Worm (Caenorhabditis elegans) whole organism, L1 larva: ENCODE data around the gene T26E4.2.
"Not testable (repeated sequence)": the region's sequence is repeated elsewhere in the genome, so short reads cannot be mapped to it uniquely, and the experiment has no call there.

Experiments used
- C16A3.4 ChIP-seq: fragments of 150-350 bp; optimal IDR thresholded peaks from 2 replicates; lab custom pipeline; 2014; ENCODE audit warnings: missing biosample characterization, missing genetic modification characterization
- C34B4.2 ChIP-seq: sonication (generic microtip); optimal IDR thresholded peaks from 2 replicates; lab custom pipeline; 2017; ENCODE audit warnings: mild to moderate bottlenecking, missing genetic modification characterization, missing compliant biosample characterization
- F16B12.6 ChIP-seq: fragments of 150-350 bp; optimal IDR thresholded peaks from 2 replicates; lab custom pipeline; 2014; ENCODE audit warnings: missing biosample characterization, missing genetic modification characterization
- Y116A8C.19 ChIP-seq: sonication (generic microtip); optimal IDR thresholded peaks from 2 replicates; lab custom pipeline; 2016; ENCODE audit warnings: missing compliant biosample characterization, missing genetic modification characterization, borderline replicate concordance
- blmp-1 ChIP-seq: fragments of 150-350 bp; optimal IDR thresholded peaks from 2 replicates; lab custom pipeline; 2014; ENCODE audit warnings: missing biosample characterization, missing genetic modification characterization
- ceh-88 ChIP-seq: fragments of 200-800 bp; sonication (Bioruptor generic); IDR thresholded peaks from 2 replicates; pipeline ENCODE4 v1.3.6; 2022; ENCODE audit warnings: missing genetic modification characterization, missing compliant biosample characterization
- ces-1 ChIP-seq: fragments of 150-350 bp; optimal IDR thresholded peaks from 2 replicates; lab custom pipeline; 2014; ENCODE audit warnings: missing biosample characterization, missing genetic modification reagents, missing genetic modification characterization
- efl-1 ChIP-seq, 4 experiments: fragments of 150-350 bp; optimal IDR thresholded peaks in 3 of 4; peaks in 1 of 4; 1 replicate in 1 of 4; 2 replicates in 3 of 4; lab custom pipeline; 2014; ENCODE audit warnings: missing biosample characterization in 2 of 4, missing genetic modification characterization in 2 of 4, missing genetic modification reagents in 2 of 4
- elt-3 ChIP-seq, 6 experiments: fragments of 150-350 bp in 1 of 6; sonication (generic microtip); optimal IDR thresholded peaks; 2 replicates each; lab custom pipeline; 2017 to 2018; ENCODE audit warnings: missing biosample characterization in 6 of 6, missing genetic modification characterization in 6 of 6, inconsistent platforms in 1 of 6
- fos-1 ChIP-seq: fragments of 150-350 bp; optimal IDR thresholded peaks from 2 replicates; lab custom pipeline; 2014; ENCODE audit warnings: missing biosample characterization, missing genetic modification characterization
- grh-1 ChIP-seq: fragments of 200-800 bp; sonication (Bioruptor generic); IDR thresholded peaks from 2 replicates; pipeline ENCODE4 v1.3.6; 2022; ENCODE audit warnings: missing genetic modification reagents, missing genetic modification characterization, missing compliant biosample characterization
- hlh-4 ChIP-seq: sonication (generic microtip); optimal IDR thresholded peaks from 2 replicates; lab custom pipeline; 2016; ENCODE audit warnings: mild to moderate bottlenecking, missing genetic modification characterization, missing compliant biosample characterization
- hpl-2 ChIP-seq: fragments of 150-350 bp; optimal IDR thresholded peaks from 2 replicates; lab custom pipeline; 2014; ENCODE audit warnings: missing biosample characterization, missing genetic modification reagents, missing genetic modification characterization
- lin-15B ChIP-seq: fragments of 150-350 bp; sonication (generic microtip); optimal IDR thresholded peaks from 3 replicates; lab custom pipeline; 2014; ENCODE audit warnings: missing biosample characterization, missing genetic modification characterization
- lin-35 ChIP-seq, 2 experiments: fragments of 150-350 bp; optimal IDR thresholded peaks; 2 replicates each; lab custom pipeline; 2014; ENCODE audit warnings: missing biosample characterization in 2 of 2, missing genetic modification characterization in 2 of 2, missing genetic modification reagents in 2 of 2
- nhr-11 ChIP-seq: fragments of 150-350 bp; optimal IDR thresholded peaks from 2 replicates; lab custom pipeline; 2014; ENCODE audit warnings: missing biosample characterization, missing genetic modification characterization
- nhr-19 ChIP-seq: fragments of 200-800 bp; sonication (Bioruptor generic); conservative IDR thresholded peaks from 2 replicates; pipeline ENCODE4 v1.3.6; 2022; ENCODE audit warnings: missing genetic modification characterization, missing compliant biosample characterization
- nhr-20 ChIP-seq: sonication (generic microtip); optimal IDR thresholded peaks from 2 replicates; lab custom pipeline; 2016; ENCODE audit warnings: mild to moderate bottlenecking, missing genetic modification characterization, missing compliant biosample characterization
- nhr-84 ChIP-seq: sonication (generic microtip); optimal IDR thresholded peaks from 2 replicates; lab custom pipeline; 2017; ENCODE audit warnings: missing biosample characterization, missing genetic modification characterization
- nhr-85 ChIP-seq: sonication (generic microtip); peaks from one replicate; lab custom pipeline; 2016; ENCODE audit warnings: missing genetic modification characterization, inconsistent platforms, missing compliant biosample characterization
- nhr-90 ChIP-seq: sonication (generic microtip); optimal IDR thresholded peaks from 2 replicates; lab custom pipeline; 2016; ENCODE audit warnings: mild to moderate bottlenecking, missing genetic modification characterization, missing compliant biosample characterization; ENCODE audit not compliant: poor library complexity
- skn-1 ChIP-seq: fragments of 150-350 bp; optimal IDR thresholded peaks from 2 replicates; lab custom pipeline; 2014; ENCODE audit warnings: missing biosample characterization, missing genetic modification characterization
- snu-23 ChIP-seq: sonication (generic microtip); optimal IDR thresholded peaks from 2 replicates; lab custom pipeline; 2016; ENCODE audit warnings: missing genetic modification characterization, missing compliant biosample characterization
- sptf-1 ChIP-seq: fragments of 150-350 bp; optimal IDR thresholded peaks from 2 replicates; lab custom pipeline; 2014; ENCODE audit warnings: missing biosample characterization, missing genetic modification characterization
- sup-37 ChIP-seq: fragments of 200-800 bp; sonication (Bioruptor generic); optimal IDR thresholded peaks from 2 replicates; lab custom pipeline; 2018; ENCODE audit warnings: mild to moderate bottlenecking, missing genetic modification characterization, missing compliant biosample characterization
- swsn-7 ChIP-seq: sonication (generic microtip); optimal IDR thresholded peaks from 2 replicates; lab custom pipeline; 2016; ENCODE audit warnings: missing genetic modification characterization, missing compliant biosample characterization
- unc-130 ChIP-seq: fragments of 150-350 bp; optimal IDR thresholded peaks from 2 replicates; lab custom pipeline; 2017; ENCODE audit warnings: missing biosample characterization, missing genetic modification characterization, inconsistent platforms
- unc-30 ChIP-seq: sonication (generic microtip); optimal IDR thresholded peaks from 2 replicates; lab custom pipeline; 2017; ENCODE audit warnings: missing biosample characterization, missing genetic modification characterization
- unc-86 ChIP-seq: sonication (generic microtip); optimal IDR thresholded peaks from 2 replicates; lab custom pipeline; 2016; ENCODE audit warnings: missing genetic modification characterization, missing compliant biosample characterization
- unc-98 ChIP-seq: fragments of 200-800 bp; sonication (Bioruptor generic); IDR thresholded peaks from 2 replicates; pipeline ENCODE4 v1.3.6; 2022; ENCODE audit warnings: missing genetic modification characterization, missing compliant biosample characterization
- vab-15 ChIP-seq: sonication (generic microtip); optimal IDR thresholded peaks from 2 replicates; lab custom pipeline; 2017; ENCODE audit warnings: missing genotype, mild to moderate bottlenecking, missing genetic modification characterization, missing compliant biosample characterization
- zip-4 ChIP-seq: fragments of 200-800 bp; sonication (Bioruptor generic); optimal IDR thresholded peaks from 2 replicates; lab custom pipeline; 2018; ENCODE audit warnings: mild to moderate bottlenecking, missing genetic modification characterization, moderate library complexity, missing compliant biosample characterization
- ztf-11 ChIP-seq, 2 experiments: sonication (generic microtip); optimal IDR thresholded peaks; 2 replicates each; lab custom pipeline; 2016 to 2017; ENCODE audit warnings: missing genetic modification characterization in 2 of 2, missing biosample characterization in 1 of 2, missing compliant biosample characterization in 1 of 2

Gene T26E4.2

DNA sequence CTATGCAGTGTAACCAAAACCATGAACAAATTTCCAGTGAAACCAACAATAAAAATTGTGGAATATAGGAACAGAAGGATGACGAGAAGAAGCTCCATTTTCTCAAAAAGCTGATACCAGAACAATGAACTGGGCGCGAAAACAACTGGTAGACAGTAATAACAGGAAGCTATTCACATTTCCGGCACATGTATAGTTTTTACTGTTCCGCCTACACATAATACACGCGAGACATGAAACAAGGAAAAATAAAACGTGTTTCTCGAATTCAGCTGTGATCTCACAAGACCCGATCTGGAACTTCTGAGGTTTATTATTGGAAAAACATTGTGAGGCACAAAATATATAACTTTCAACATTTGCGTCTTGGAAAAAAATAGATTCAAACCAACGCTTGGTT is 28.4 kb downstream of the T26E4.2 start, which contains the start of gene srsx-36:
Gene srsx-36 (minus strand): TSS at position 101 of the 400 bp plus-strand sequence.
- TF ChIP-seq C16A3.4 (tag; lab: Kevin White, UChicago) (no peak), ces-1 (GFP tag; lab: Kevin White, UChicago) (no peak), C34B4.2 (tag; lab: Kevin White, UChicago) (no peak), sup-37 (no peak), Y116A8C.19 (tag; lab: Kevin White, UChicago) (no peak), sptf-1 (tag; lab: Kevin White, UChicago) (no peak), nhr-11 (tag; lab: Kevin White, UChicago) (no peak), snu-23 (GFP tag; lab: Kevin White, UChicago) (no peak), elt-3 (tag; optimal IDR thresholded peaks at IDR 0.05; lab: Kevin White, UChicago) (no peak), nhr-84 (tag; lab: Kevin White, UChicago) (no peak), nhr-90 (no peak), fos-1 (tag; lab: Kevin White, UChicago) (no peak), blmp-1 (tag; lab: Kevin White, UChicago) (no peak), hlh-4 (tag; lab: Kevin White, UChicago) (no peak), unc-98 (GFP tag; lab: Robert Waterston, UW) (no peak), swsn-7 (tag; lab: Kevin White, UChicago) (no peak)

DNA sequence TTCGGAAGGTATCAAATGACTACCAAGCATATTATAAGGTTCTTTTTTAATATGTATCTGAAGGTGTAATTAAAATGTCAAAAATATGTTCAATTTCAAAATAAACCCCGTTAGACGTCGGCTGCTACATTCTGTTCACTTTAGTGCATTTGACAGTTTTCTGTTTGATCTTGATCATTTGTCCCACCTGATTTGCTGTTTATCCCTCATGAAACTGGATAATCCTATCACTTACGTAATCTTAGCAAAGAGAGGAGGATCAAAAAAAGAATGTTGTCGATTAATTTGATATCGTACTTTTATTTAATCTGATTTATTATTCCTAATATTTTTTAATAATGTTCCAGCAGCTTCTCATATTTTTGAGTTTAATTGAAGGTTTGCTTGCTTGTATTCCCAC is 29.3 kb downstream of the T26E4.2 start, which contains the start of gene F54B8.1:
Gene F54B8.1 (plus strand): TSS at position 301 of the 400 bp plus-strand sequence.
- TF ChIP-seq nhr-19 (GFP tag; lab: Robert Waterston, UW) (no peak), zip-4 (GFP tag; lab: Kevin White, UChicago) (no peak), unc-130 (no peak), lin-15B (no peak), unc-86 (tag; lab: Kevin White, UChicago) (no peak), grh-1 (GFP tag; lab: Robert Waterston, UW) (no peak), vab-15 (tag; lab: Kevin White, UChicago) (no peak), ceh-88 (GFP tag; lab: Robert Waterston, UW) (no peak), F16B12.6 (tag; lab: Kevin White, UChicago) (no peak)

DNA sequence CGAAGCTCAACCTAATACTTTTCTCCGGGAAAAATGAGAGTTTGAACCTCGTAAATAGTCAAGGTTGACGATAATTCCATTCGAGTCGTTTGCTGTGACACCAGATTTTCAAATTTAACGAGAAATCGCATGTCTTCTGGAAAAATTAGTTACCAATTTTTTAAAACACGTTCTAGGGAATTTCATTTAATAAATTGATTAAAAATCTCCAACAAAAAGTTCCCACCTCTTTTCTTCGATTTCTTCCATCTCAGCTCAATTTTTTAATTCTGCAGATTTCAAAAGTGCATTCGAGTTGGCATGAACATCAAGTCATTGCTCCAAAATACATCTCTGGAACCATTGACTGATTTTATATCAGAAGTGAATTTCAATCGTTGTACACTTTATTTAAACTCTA is 30.8 kb downstream of the T26E4.2 start, which contains the start of gene nhr-282:
Gene nhr-282 (plus strand): TSS at position 301 of the 400 bp plus-strand sequence.
- not testable (repeated sequence) for TF ChIP-seq ces-1 (GFP tag; lab: Kevin White, UChicago); ceh-88 (GFP tag; lab: Robert Waterston, UW); C16A3.4 (tag; lab: Kevin White, UChicago)

DNA sequence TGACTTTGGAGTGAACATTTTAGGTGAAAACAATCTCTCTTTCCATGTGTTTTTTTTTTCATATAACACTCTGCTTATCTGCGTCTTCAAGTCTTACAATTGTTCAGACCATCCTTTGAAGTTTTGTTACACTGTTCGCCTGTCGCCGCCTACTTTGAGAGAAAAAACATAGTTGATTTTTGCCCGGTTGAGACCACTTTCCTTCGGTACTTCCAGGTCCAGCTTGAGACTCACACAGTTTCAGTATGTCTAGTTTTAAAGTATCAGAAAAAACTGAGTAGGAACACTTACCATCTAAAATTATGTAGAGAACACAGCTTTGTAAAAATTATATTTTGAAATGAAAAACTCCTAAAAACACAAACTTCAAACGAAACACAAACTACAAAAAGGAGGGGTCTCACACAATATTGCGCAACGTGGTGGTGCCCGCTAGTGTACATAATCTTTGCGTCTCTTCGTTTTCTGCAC is 34.8 kb downstream of the T26E4.2 start, which contains the start of the genes fbxa-69 and F54B8.4:
Gene fbxa-69 (minus strand): TSS at position 10 of the 471 bp plus-strand sequence.
Gene F54B8.4 (plus strand): TSS at position 421 of the 471 bp plus-strand sequence.
- TF ChIP-seq ceh-88 (GFP tag; lab: Robert Waterston, UW) (no peak), efl-1 (optimal IDR thresholded peaks at IDR 0.05; lab: Kevin White, UChicago) (no peak), efl-1 (GFP tag; optimal IDR thresholded peaks at IDR 0.05 in 1 of 2; lab: Kevin White, UChicago) (peak in 1 of 2 experiments; percentile 92), hpl-2 (no peak), lin-35 (GFP tag; optimal IDR thresholded peaks at IDR 0.05; lab: Kevin White, UChicago) (peak in 1 of 2 experiments; percentile 5), nhr-90 (no peak), nhr-85 (tag; lab: Kevin White, UChicago) (peak; percentile 31), blmp-1 (tag; lab: Kevin White, UChicago) (peak; percentile 46)

DNA sequence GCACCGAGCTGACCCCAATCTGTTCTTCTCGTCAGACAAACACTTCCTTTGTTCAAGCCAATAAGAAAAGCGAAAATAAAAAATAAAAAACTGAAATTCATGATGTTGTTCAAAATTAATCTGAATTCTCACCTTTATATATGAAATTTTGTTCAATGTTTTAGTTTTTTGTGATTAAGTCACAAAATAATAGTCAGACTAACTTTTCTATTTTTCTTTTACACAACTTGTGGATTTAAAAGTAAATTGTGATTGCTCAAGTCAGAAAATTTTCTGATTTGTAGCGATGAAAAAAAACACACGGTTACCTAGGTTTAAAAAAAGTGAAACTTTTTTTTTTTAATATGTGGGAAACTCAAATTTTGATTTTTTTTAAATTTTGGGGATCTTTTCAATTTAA is 36.6 kb downstream of the T26E4.2 start, which contains the start of gene abf-3:
Gene abf-3 (minus strand): TSS at position 101 of the 400 bp plus-strand sequence.
- TF ChIP-seq nhr-85 (tag; lab: Kevin White, UChicago): no peak
- TF ChIP-seq ztf-11 (tag; optimal IDR thresholded peaks at IDR 0.05; lab: Kevin White, UChicago): no peak
- TF ChIP-seq nhr-11 (tag; lab: Kevin White, UChicago): no peak
- no peak for TF ChIP-seq skn-1 (tag; lab: Kevin White, UChicago)
- no peak for TF ChIP-seq lin-15B
- no peak for TF ChIP-seq unc-30 (tag; lab: Kevin White, UChicago)
- no peak for TF ChIP-seq nhr-20 (tag; lab: Kevin White, UChicago)
